Worm (Caenorhabditis elegans) whole organism, early embryonic: Measurements from ENCODE around the gene lgc-31.

Source experiments
- F13C5.2 ChIP-seq: sonication (generic microtip); optimal IDR thresholded peaks from 2 replicates; lab custom pipeline; 2017; ENCODE audit warnings: mild to moderate bottlenecking, missing genetic modification characterization, inconsistent platforms, missing compliant biosample characterization
- aly-1 ChIP-seq: sonication (generic microtip); optimal IDR thresholded peaks from 2 replicates; lab custom pipeline; 2016; ENCODE audit warnings: missing genetic modification characterization, missing compliant biosample characterization
- ama-1 ChIP-seq: fragments of 150-350 bp; optimal IDR thresholded peaks from 2 replicates; lab custom pipeline; 2014
- ceh-13 ChIP-seq: fragments of 200-800 bp; sonication (Bioruptor generic); optimal IDR thresholded peaks from 2 replicates; lab custom pipeline; 2018; ENCODE audit warnings: mild to moderate bottlenecking, missing genetic modification characterization, missing compliant biosample characterization
- ceh-36 ChIP-seq: sonication (generic microtip); optimal IDR thresholded peaks from 2 replicates; lab custom pipeline; 2016; ENCODE audit warnings: missing genetic modification characterization, inconsistent platforms, missing compliant biosample characterization
- flt-1 ChIP-seq: fragments of 200-800 bp; sonication (Bioruptor generic); IDR thresholded peaks from 2 replicates; pipeline ENCODE4 v1.3.6; 2022; ENCODE audit warnings: missing genetic modification characterization, missing compliant biosample characterization
- hmbx-1 ChIP-seq: sonication (generic microtip); optimal IDR thresholded peaks from 2 replicates; lab custom pipeline; 2016; ENCODE audit warnings: mild to moderate bottlenecking, missing genetic modification characterization, missing compliant biosample characterization
- hnd-1 ChIP-seq: sonication (generic microtip); optimal IDR thresholded peaks from 2 replicates; lab custom pipeline; 2016; ENCODE audit warnings: missing genetic modification characterization, missing compliant biosample characterization

DNA sequence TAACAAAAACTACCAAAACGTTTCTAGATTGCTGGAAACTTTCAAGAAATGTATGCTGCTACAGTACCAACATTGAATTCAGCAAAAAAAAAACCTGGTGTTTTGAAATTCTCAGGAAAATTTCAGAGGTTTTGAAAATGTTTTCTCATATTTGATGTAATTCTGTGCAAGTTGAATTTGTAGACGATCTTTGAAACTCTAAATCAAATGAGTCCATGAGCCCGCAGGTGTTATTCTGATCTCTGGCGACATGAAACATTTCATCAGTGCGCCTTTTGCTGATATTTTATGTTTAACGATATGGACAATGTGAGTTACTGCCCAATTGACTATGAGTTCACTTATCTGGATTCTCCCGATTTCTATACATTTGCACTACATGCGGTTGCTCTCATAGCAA is 28.1 kb downstream of the lgc-31 start, which contains the start of gene srh-218:
- TF ChIP-seq aly-1: no peak
- TF ChIP-seq ceh-13 (GFP tag; lab: Kevin White, UChicago): no peak
- no peak for TF ChIP-seq ama-1 (lab: Kevin White, UChicago)
- no peak for TF ChIP-seq ceh-36 (tag; lab: Kevin White, UChicago)
- TF ChIP-seq hmbx-1 (tag; lab: Kevin White, UChicago): no peak
- no peak for TF ChIP-seq flt-1 (GFP tag; lab: Robert Waterston, UW)
- no peak for TF ChIP-seq hnd-1 (tag; lab: Kevin White, UChicago)
- TF ChIP-seq F13C5.2 (tag; lab: Kevin White, UChicago): no peak
